Worm (Caenorhabditis elegans): ENCODE measurements around the gene C07G1.15.

C07G1.15 gene

ce11 chrIV:8133536-8133935 lies 36.2 kb upstream of the C07G1.15 start, which contains the start of gene sph-1 (continued):
- TF ChIP-seq cey-2 (tag; optimal IDR thresholded peaks at IDR 0.05; ENCODE audit: borderline replicate concordance, insufficient read depth): no peak
- no peak for TF ChIP-seq unc-62 (GFP tag; optimal IDR thresholded peaks at IDR 0.05 in 1 of 2)
- no peak for TF ChIP-seq unc-62 (tag; optimal IDR thresholded peaks at IDR 0.05)
- no peak for TF ChIP-seq skn-1 (tag; optimal IDR thresholded peaks at IDR 0.05)
- TF ChIP-seq lin-39 (tag; optimal IDR thresholded peaks at IDR 0.05): no peak
- TF ChIP-seq nhr-25 (tag; optimal IDR thresholded peaks at IDR 0.05; ENCODE audit: borderline replicate concordance, insufficient read depth): no peak
- TF ChIP-seq lir-3 (tag; optimal IDR thresholded peaks at IDR 0.05): no peak
- peak; percentile 52 for TF ChIP-seq nhr-28 (tag; optimal IDR thresholded peaks at IDR 0.05)
- no peak for TF ChIP-seq jun-1 (tag; optimal IDR thresholded peaks at IDR 0.05)
- no peak for TF ChIP-seq daf-16 (GFP tag; optimal IDR thresholded peaks at IDR 0.05)
- TF ChIP-seq daf-16 (tag; optimal IDR thresholded peaks at IDR 0.05): peak; percentile 89
- TF ChIP-seq egl-27 (tag; optimal IDR thresholded peaks at IDR 0.05): no peak
- no peak for TF ChIP-seq dpl-1 (GFP tag; optimal IDR thresholded peaks at IDR 0.05)
- TF ChIP-seq ceh-62 (tag; optimal IDR thresholded peaks at IDR 0.05): no peak
- no peak for TF ChIP-seq Y5F2A.4 (GFP tag; optimal IDR thresholded peaks at IDR 0.05)
- no peak for TF ChIP-seq mxl-2 (GFP tag; conservative IDR thresholded peaks at IDR 0.05)
- peak; percentile 82 for TF ChIP-seq dve-1 (tag; optimal IDR thresholded peaks at IDR 0.05; ENCODE audit: insufficient read depth)
- peak; percentile 61 for TF ChIP-seq T20F7.1 (GFP tag; optimal IDR thresholded peaks at IDR 0.05)
- peak; percentile 55 for TF ChIP-seq ama-1 (optimal IDR thresholded peaks at IDR 0.05)
- no peak for TF ChIP-seq ceh-44 (GFP tag; IDR thresholded peaks at IDR 0.05)
- peak; percentile 43 for TF ChIP-seq lin-38 (GFP tag; IDR thresholded peaks at IDR 0.05)
- no peak for TF ChIP-seq Y105C5A.15 (GFP tag; IDR thresholded peaks at IDR 0.05)
- TF ChIP-seq F49E8.2 (tag; optimal IDR thresholded peaks at IDR 0.05; ENCODE audit: borderline replicate concordance): no peak
- TF ChIP-seq lin-13 (GFP tag; optimal IDR thresholded peaks at IDR 0.05): no peak
- TF ChIP-seq D1046.2 (GFP tag; IDR thresholded peaks at IDR 0.05): no peak
- peak; percentile 20 for TF ChIP-seq ztf-7 (tag; optimal IDR thresholded peaks at IDR 0.05)
- peak; percentile 31; the same call in 1 of the 2 replicates for TF ChIP-seq hmg-1.1 (GFP tag; IDR thresholded peaks at IDR 0.05)
- TF ChIP-seq sdz-12 (GFP tag; optimal IDR thresholded peaks at IDR 0.05): no peak
- no peak for TF ChIP-seq R02D3.7 (tag; optimal IDR thresholded peaks at IDR 0.05)
- no peak for TF ChIP-seq unc-39 (tag; optimal IDR thresholded peaks at IDR 0.05)
- TF ChIP-seq ceh-82 (tag; optimal IDR thresholded peaks at IDR 0.05): no peak
- no peak for TF ChIP-seq nhr-76 (tag; optimal IDR thresholded peaks at IDR 0.05)
- TF ChIP-seq hif-1 (tag; optimal IDR thresholded peaks at IDR 0.05): no peak
- no peak for TF ChIP-seq spr-1 (tag; optimal IDR thresholded peaks at IDR 0.05)
- TF ChIP-seq hlh-11 (tag; optimal IDR thresholded peaks at IDR 0.05): peak; percentile 65
- TF ChIP-seq ceh-32 (tag; optimal IDR thresholded peaks at IDR 0.05; ENCODE audit: poor library complexity): no peak
- TF ChIP-seq fkh-10 (GFP tag; optimal IDR thresholded peaks at IDR 0.05): no peak
- no peak for TF ChIP-seq F44E2.7 (GFP tag; IDR thresholded peaks at IDR 0.05)
- TF ChIP-seq ZK546.5 (tag; optimal IDR thresholded peaks at IDR 0.05): no peak
- TF ChIP-seq madf-5 (GFP tag; IDR thresholded peaks at IDR 0.05): no peak
- TF ChIP-seq ces-1 (GFP tag; optimal IDR thresholded peaks at IDR 0.05): no peak
- TF ChIP-seq mdt-29 (GFP tag; IDR thresholded peaks at IDR 0.05): no peak
- no peak for TF ChIP-seq gei-8 (GFP tag; optimal IDR thresholded peaks at IDR 0.05)
- TF ChIP-seq vab-7 (GFP tag; IDR thresholded peaks at IDR 0.05): no peak
- TF ChIP-seq attf-4 (tag; optimal IDR thresholded peaks at IDR 0.05): no peak
- TF ChIP-seq nhr-10 (tag; optimal IDR thresholded peaks at IDR 0.05): peak; percentile 50
- TF ChIP-seq mes-2 (tag; optimal IDR thresholded peaks at IDR 0.05; ENCODE audit: poor library complexity, severe bottlenecking): peak; percentile 52
- no peak for TF ChIP-seq ceh-20 (GFP tag; IDR thresholded peaks at IDR 0.05)
- TF ChIP-seq spr-3 (GFP tag; optimal IDR thresholded peaks at IDR 0.05): no peak
- peak; percentile 15 for TF ChIP-seq mxl-3 (GFP tag; optimal IDR thresholded peaks at IDR 0.05)
- TF ChIP-seq set-16 (GFP tag; IDR thresholded peaks at IDR 0.05): no peak
- TF ChIP-seq tra-1 (GFP tag; IDR thresholded peaks at IDR 0.05): no peak

All from whole organism, L4 larva.